Worm (Caenorhabditis elegans) whole organism, L4 larva: ENCODE measurements around the gene irld-36.

Experiments
- D1046.2 ChIP-seq: fragments of 200-800 bp; sonication (Bioruptor generic); IDR thresholded peaks from 2 replicates; pipeline ENCODE4 v1.3.6; 2022; ENCODE audit warnings: missing genetic modification characterization, missing compliant biosample characterization
- F26F4.8 ChIP-seq: fragments of 200-800 bp; sonication (Bioruptor generic); conservative IDR thresholded peaks from 2 replicates; pipeline ENCODE4 v1.3.6; 2022; ENCODE audit warnings: missing genetic modification characterization, missing compliant biosample characterization
- T20F7.1 ChIP-seq: fragments of 200-800 bp; sonication (Bioruptor generic); optimal IDR thresholded peaks from 2 replicates; lab custom pipeline; 2018; ENCODE audit warnings: mild to moderate bottlenecking, missing genetic modification characterization, missing compliant biosample characterization
- Y48G9A.11 ChIP-seq: fragments of 200-800 bp; sonication (Bioruptor generic); IDR thresholded peaks from 2 replicates; pipeline ENCODE4 v1.3.6; 2022; ENCODE audit warnings: missing genetic modification reagents, missing genetic modification characterization, missing compliant biosample characterization
- ZK337.2 ChIP-seq: fragments of 200-800 bp; sonication (Bioruptor generic); IDR thresholded peaks from 2 replicates; pipeline ENCODE4 v1.3.6; 2022; ENCODE audit warnings: missing genetic modification reagents, missing genetic modification characterization, missing compliant biosample characterization
- aha-1 ChIP-seq: fragments of 150-350 bp; peaks from one replicate; lab custom pipeline; 2014; ENCODE audit warnings: missing biosample characterization, missing genetic modification characterization
- aly-2 ChIP-seq: sonication (generic microtip); optimal IDR thresholded peaks from 2 replicates; lab custom pipeline; 2018; ENCODE audit warnings: missing biosample characterization, missing genetic modification characterization
- attf-4 ChIP-seq: sonication (generic microtip); optimal IDR thresholded peaks from 3 replicates; lab custom pipeline; 2017; ENCODE audit warnings: missing biosample characterization, missing genetic modification characterization
- ceh-28 ChIP-seq: fragments of 150-350 bp; optimal IDR thresholded peaks from 2 replicates; lab custom pipeline; 2014; ENCODE audit warnings: missing biosample characterization, missing genetic modification reagents, missing genetic modification characterization
- ceh-82 ChIP-seq: sonication (generic microtip); optimal IDR thresholded peaks from 2 replicates; lab custom pipeline; 2017; ENCODE audit warnings: missing biosample characterization, missing genetic modification characterization
- ces-1 ChIP-seq: fragments of 150-350 bp; sonication (generic microtip); optimal IDR thresholded peaks from 4 replicates; lab custom pipeline; 2014; ENCODE audit warnings: missing biosample characterization, missing genetic modification reagents, missing genetic modification characterization
- daf-12 ChIP-seq: fragments of 150-350 bp; optimal IDR thresholded peaks from 2 replicates; lab custom pipeline; 2014; ENCODE audit warnings: missing biosample characterization, missing genetic modification reagents, missing genetic modification characterization
- daf-16 ChIP-seq, 3 experiments: sonication (generic microtip); optimal IDR thresholded peaks; 2 replicates each; lab custom pipeline; 2016 to 2017; ENCODE audit warnings: missing genetic modification characterization in 3 of 3, missing genetic modification reagents in 3 of 3, mild to moderate bottlenecking in 2 of 3, missing compliant biosample characterization in 2 of 3, missing biosample characterization in 1 of 3, moderate library complexity in 1 of 3
- daf-8 ChIP-seq: fragments of 200-800 bp; sonication (Bioruptor generic); IDR thresholded peaks from 2 replicates; pipeline ENCODE4 v1.3.6; 2022; ENCODE audit warnings: missing genetic modification characterization, missing compliant biosample characterization
- dmd-6 ChIP-seq: fragments of 200-800 bp; sonication (Bioruptor generic); IDR thresholded peaks from 2 replicates; pipeline ENCODE4 v1.3.6; 2022; ENCODE audit warnings: missing genetic modification reagents, missing genetic modification characterization, missing compliant biosample characterization
- dmd-8 ChIP-seq: fragments of 200-800 bp; sonication (Bioruptor generic); IDR thresholded peaks from 2 replicates; pipeline ENCODE4 v1.3.6; 2022; ENCODE audit warnings: missing genetic modification characterization, missing compliant biosample characterization
- duxl-1 ChIP-seq: sonication (generic microtip); optimal IDR thresholded peaks from 2 replicates; lab custom pipeline; 2016; ENCODE audit warnings: mild to moderate bottlenecking, missing genetic modification characterization, moderate library complexity, missing compliant biosample characterization; ENCODE audit not compliant: poor library complexity
- egl-43 ChIP-seq: fragments of 200-800 bp; sonication (Bioruptor generic); IDR thresholded peaks from 2 replicates; pipeline ENCODE4 v1.3.6; 2022; ENCODE audit warnings: missing genetic modification reagents, missing genetic modification characterization, missing compliant biosample characterization
- fos-1 ChIP-seq: fragments of 150-350 bp; optimal IDR thresholded peaks from 2 replicates; lab custom pipeline; 2014; ENCODE audit warnings: missing biosample characterization, missing genetic modification characterization
- gei-8 ChIP-seq: fragments of 200-800 bp; sonication (Bioruptor generic); optimal IDR thresholded peaks from 2 replicates; lab custom pipeline; 2018; ENCODE audit warnings: mild to moderate bottlenecking, missing genetic modification characterization, missing compliant biosample characterization
- hif-1 ChIP-seq, 2 experiments: sonication (generic microtip); optimal IDR thresholded peaks; 2 replicates each; lab custom pipeline; 2016 to 2017; ENCODE audit warnings: missing compliant biosample characterization in 2 of 2, missing genetic modification characterization in 2 of 2, missing genetic modification reagents in 2 of 2, missing genotype in 2 of 2, mild to moderate bottlenecking in 1 of 2
- hlh-11 ChIP-seq: fragments of 200-800 bp; sonication (Bioruptor generic); optimal IDR thresholded peaks from 2 replicates; lab custom pipeline; 2018; ENCODE audit warnings: mild to moderate bottlenecking, missing genetic modification characterization, missing compliant biosample characterization
- jun-1 ChIP-seq: fragments of 150-350 bp; optimal IDR thresholded peaks from 2 replicates; lab custom pipeline; 2014; ENCODE audit warnings: missing biosample characterization, missing genetic modification reagents, missing genetic modification characterization
- lim-7 ChIP-seq: fragments of 200-800 bp; sonication (Bioruptor generic); IDR thresholded peaks from 2 replicates; pipeline ENCODE4 v1.3.6; 2022; ENCODE audit warnings: missing genetic modification characterization, missing compliant biosample characterization
- lin-39 ChIP-seq: fragments of 150-350 bp; optimal IDR thresholded peaks from 2 replicates; lab custom pipeline; 2014; ENCODE audit warnings: missing biosample characterization, missing genetic modification reagents, missing genetic modification characterization
- lir-3 ChIP-seq: sonication (generic microtip); optimal IDR thresholded peaks from 2 replicates; lab custom pipeline; 2016; ENCODE audit warnings: mild to moderate bottlenecking, missing genetic modification characterization, missing compliant biosample characterization
- lsy-2 ChIP-seq, 2 experiments: fragments of 150-350 bp in 1 of 2; sonication (generic microtip) in 1 of 2; optimal IDR thresholded peaks; 2 replicates each; lab custom pipeline; 2014 to 2017; ENCODE audit warnings: missing biosample characterization in 2 of 2, missing genetic modification characterization in 2 of 2
- mes-2 ChIP-seq: sonication (generic microtip); optimal IDR thresholded peaks from 2 replicates; lab custom pipeline; 2016; ENCODE audit warnings: missing genotype, mild to moderate bottlenecking, missing genetic modification characterization, missing compliant biosample characterization; ENCODE audit not compliant: poor library complexity, severe bottlenecking
- mxl-2 ChIP-seq: fragments of 200-800 bp; sonication (Bioruptor generic); conservative IDR thresholded peaks from 2 replicates; pipeline ENCODE4 v1.3.6; 2022; ENCODE audit warnings: missing genetic modification reagents, missing genetic modification characterization, missing compliant biosample characterization
- mxl-3 ChIP-seq: fragments of 200-800 bp; sonication (Bioruptor generic); optimal IDR thresholded peaks from 2 replicates; lab custom pipeline; 2018; ENCODE audit warnings: mild to moderate bottlenecking, missing genetic modification characterization, missing compliant biosample characterization
- nhr-102 ChIP-seq: sonication (generic microtip); optimal IDR thresholded peaks from 2 replicates; lab custom pipeline; 2016; ENCODE audit warnings: mild to moderate bottlenecking, missing genetic modification characterization, moderate library complexity, missing compliant biosample characterization
- nhr-11 ChIP-seq: fragments of 150-350 bp; optimal IDR thresholded peaks from 2 replicates; lab custom pipeline; 2014; ENCODE audit warnings: missing biosample characterization, missing genetic modification characterization
- nhr-237 ChIP-seq: sonication (generic microtip); optimal IDR thresholded peaks from 2 replicates; lab custom pipeline; 2017; ENCODE audit warnings: missing biosample characterization, missing genetic modification characterization
- nhr-6 ChIP-seq: fragments of 150-350 bp; optimal IDR thresholded peaks from 2 replicates; lab custom pipeline; 2014; ENCODE audit warnings: missing biosample characterization, missing genetic modification characterization
- nhr-77 ChIP-seq: fragments of 150-350 bp; optimal IDR thresholded peaks from 2 replicates; lab custom pipeline; 2014; ENCODE audit warnings: missing biosample characterization, missing genetic modification characterization
- php-3 ChIP-seq: fragments of 200-800 bp; sonication (Bioruptor generic); IDR thresholded peaks from 2 replicates; pipeline ENCODE4 v1.3.6; 2022; ENCODE audit warnings: missing genetic modification reagents, missing genetic modification characterization, missing compliant biosample characterization
- pqm-1 ChIP-seq: sonication (generic microtip); optimal IDR thresholded peaks from 2 replicates; lab custom pipeline; 2017; ENCODE audit warnings: missing biosample characterization, missing genetic modification characterization
- skn-1 ChIP-seq: fragments of 150-350 bp; optimal IDR thresholded peaks from 2 replicates; lab custom pipeline; 2014; ENCODE audit warnings: missing biosample characterization, missing genetic modification characterization
- spr-1 ChIP-seq: sonication (generic microtip); optimal IDR thresholded peaks from 2 replicates; lab custom pipeline; 2016; ENCODE audit warnings: mild to moderate bottlenecking, missing genetic modification characterization, missing compliant biosample characterization
- tag-97 ChIP-seq: fragments of 200-800 bp; sonication (Bioruptor generic); IDR thresholded peaks from 2 replicates; pipeline ENCODE4 v1.3.6; 2022; ENCODE audit warnings: missing genetic modification characterization, missing compliant biosample characterization
- tra-1 ChIP-seq: fragments of 200-800 bp; sonication (Bioruptor generic); IDR thresholded peaks from 2 replicates; pipeline ENCODE4 v1.3.6; 2022; ENCODE audit warnings: missing genetic modification reagents, missing genetic modification characterization, missing compliant biosample characterization
- unc-62 ChIP-seq, 3 experiments: fragments of 150-350 bp in 1 of 3; sonication (generic microtip); optimal IDR thresholded peaks in 2 of 3; peaks in 1 of 3; 1 replicate in 1 of 3; 2 replicates in 2 of 3; lab custom pipeline; 2014 to 2017; ENCODE audit warnings: missing biosample characterization in 3 of 3, missing genetic modification characterization in 3 of 3, missing genetic modification reagents in 3 of 3, missing genotype in 1 of 3
- zfp-2 ChIP-seq: sonication (generic microtip); optimal IDR thresholded peaks from 2 replicates; lab custom pipeline; 2016; ENCODE audit warnings: mild to moderate bottlenecking, missing genetic modification characterization, missing compliant biosample characterization
- zip-11 ChIP-seq: fragments of 200-800 bp; sonication (Bioruptor generic); IDR thresholded peaks from 2 replicates; pipeline ENCODE4 v1.3.6; 2022; ENCODE audit warnings: missing genetic modification characterization, missing compliant biosample characterization
- ztf-11 ChIP-seq: fragments of 150-350 bp; optimal IDR thresholded peaks from 2 replicates; lab custom pipeline; 2014; ENCODE audit warnings: missing biosample characterization, missing genetic modification characterization

irld-36 gene

ce11 chrII:1722394-1722793 is 43.2 kb downstream of the irld-36 start, which contains the start of the genes fbxb-5 and btb-8:
TSS of gene fbxb-5 (minus strand) at chrII:1722494.
TSS of gene btb-8 (plus strand) at chrII:1722770.
- no peak for TF ChIP-seq nhr-6 (tag; lab: Kevin White, UChicago)
- no peak for TF ChIP-seq tag-97 (GFP tag; lab: Robert Waterston, UW)
- no peak for TF ChIP-seq daf-16 (GFP tag; optimal IDR thresholded peaks at IDR 0.05; lab: Kevin White, UChicago)
- TF ChIP-seq daf-16 (tag; optimal IDR thresholded peaks at IDR 0.05; lab: Kevin White, UChicago): no peak
- TF ChIP-seq nhr-11: no peak
- no peak for TF ChIP-seq zip-11
- no peak for TF ChIP-seq ztf-11
- no peak for TF ChIP-seq daf-12 (tag; lab: Kevin White, UChicago)
- TF ChIP-seq Y48G9A.11 (GFP tag; lab: Robert Waterston, UW): no peak
- TF ChIP-seq ceh-28 (tag; lab: Kevin White, UChicago): no peak
- no peak for TF ChIP-seq lsy-2 (tag; optimal IDR thresholded peaks at IDR 0.05; lab: Kevin White, UChicago)
- TF ChIP-seq gei-8: no peak

- no peak for TF ChIP-seq lir-3 (tag; lab: Kevin White, UChicago)
- TF ChIP-seq php-3 (GFP tag; lab: Robert Waterston, UW): no peak
- no peak for TF ChIP-seq unc-62 (GFP tag; optimal IDR thresholded peaks at IDR 0.05 in 1 of 2; lab: Kevin White, UChicago)
- no peak for TF ChIP-seq unc-62 (tag; optimal IDR thresholded peaks at IDR 0.05; lab: Kevin White, UChicago)
- no peak for TF ChIP-seq ZK337.2 (GFP tag; lab: Robert Waterston, UW)
- no peak for TF ChIP-seq lin-39
- no peak for TF ChIP-seq aly-2 (tag; lab: Kevin White, UChicago)
- TF ChIP-seq zfp-2 (tag; lab: Kevin White, UChicago): no peak
- no peak for TF ChIP-seq lim-7
- TF ChIP-seq ces-1 (GFP tag; lab: Kevin White, UChicago): no peak
- no peak for TF ChIP-seq skn-1 (tag; lab: Kevin White, UChicago)
Measured at ce11 chrII:1724314-1724713, 45.1 kb downstream of the irld-36 start, which contains the start of gene fbxb-11. TSS of gene fbxb-11 (plus strand) at chrII:1724614.

- TF ChIP-seq fos-1 (tag; lab: Kevin White, UChicago) (no peak), aha-1 (tag; lab: Kevin White, UChicago) (peak; percentile 60), unc-62 (GFP tag; optimal IDR thresholded peaks at IDR 0.05 in 1 of 2; lab: Kevin White, UChicago) (peak in 1 of 2 experiments; percentile 63), unc-62 (tag; optimal IDR thresholded peaks at IDR 0.05; lab: Kevin White, UChicago) (no peak), mes-2 (tag; lab: Kevin White, UChicago) (no peak)
Measured at ce11 chrII:1725735-1726134, 46.6 kb downstream of the irld-36 start, which contains the start of gene F45C12.17. TSS of gene F45C12.17 (plus strand) at chrII:1726111.

- no peak for TF ChIP-seq spr-1
- no peak for TF ChIP-seq fos-1 (tag; lab: Kevin White, UChicago)
- no peak for TF ChIP-seq mxl-3 (GFP tag; lab: Kevin White, UChicago)
- TF ChIP-seq jun-1 (tag; lab: Kevin White, UChicago): no peak
- no peak for TF ChIP-seq nhr-237
- TF ChIP-seq mxl-2 (GFP tag; lab: Robert Waterston, UW): no peak
- no peak for TF ChIP-seq egl-43 (GFP tag; lab: Robert Waterston, UW)
- no peak for TF ChIP-seq ceh-82 (tag; lab: Kevin White, UChicago)
- TF ChIP-seq nhr-102 (tag; lab: Kevin White, UChicago): no peak
- no peak for TF ChIP-seq ces-1 (GFP tag; lab: Kevin White, UChicago)
- TF ChIP-seq daf-16 (GFP tag; optimal IDR thresholded peaks at IDR 0.05; lab: Kevin White, UChicago): no peak
- TF ChIP-seq daf-16 (tag; optimal IDR thresholded peaks at IDR 0.05; lab: Kevin White, UChicago): peak; percentile 58
- TF ChIP-seq aha-1 (tag; lab: Kevin White, UChicago): peak; percentile 9
- TF ChIP-seq attf-4 (tag; lab: Kevin White, UChicago): no peak
- no peak for TF ChIP-seq ZK337.2 (GFP tag; lab: Robert Waterston, UW)
- TF ChIP-seq hlh-11 (tag; lab: Kevin White, UChicago): peak; percentile 51
- no peak for TF ChIP-seq hif-1 (tag; optimal IDR thresholded peaks at IDR 0.05; lab: Kevin White, UChicago)
- TF ChIP-seq T20F7.1 (GFP tag; lab: Kevin White, UChicago): no peak
- peak; percentile 96 for TF ChIP-seq pqm-1 (tag; lab: Kevin White, UChicago)
- no peak for TF ChIP-seq mes-2 (tag; lab: Kevin White, UChicago)
- TF ChIP-seq nhr-77 (tag; lab: Kevin White, UChicago): no peak
- no peak for TF ChIP-seq dmd-8 (GFP tag; lab: Robert Waterston, UW)
- TF ChIP-seq D1046.2: no peak
- TF ChIP-seq dmd-6 (GFP tag; lab: Robert Waterston, UW): peak; percentile 72
- TF ChIP-seq daf-8 (GFP tag; lab: Robert Waterston, UW): no peak
- no peak for TF ChIP-seq F26F4.8 (GFP tag; lab: Robert Waterston, UW)
- peak; percentile 4 for TF ChIP-seq duxl-1
- TF ChIP-seq tra-1 (GFP tag; lab: Robert Waterston, UW): no peak
Measured at ce11 chrII:1728253-1728652, 49.1 kb downstream of the irld-36 start, which contains the start of gene btb-9. TSS of gene btb-9 (plus strand) at chrII:1728506.
